Fruit fly (Drosophila melanogaster) Kc167 (cell line): ENCODE data around the gene CG4854.

Source experiments
- Myc ChIP-seq: fragments of >200 bp; optimal IDR thresholded peaks from 2 replicates; lab custom pipeline; 2017; ENCODE audit warnings: missing external identifiers
- Sin3A ChIP-seq: fragments of >200 bp; optimal IDR thresholded peaks from 2 replicates; lab custom pipeline; 2018; ENCODE audit warnings: missing external identifiers
- h ChIP-seq: fragments of >200 bp; optimal IDR thresholded peaks from 3 replicates; lab custom pipeline; 2018; ENCODE audit warnings: missing external identifiers
- insv ChIP-seq: fragments of >200 bp; optimal IDR thresholded peaks from 3 replicates; lab custom pipeline; 2018; ENCODE audit warnings: missing external identifiers
- psq ChIP-seq: fragments of >200 bp; optimal IDR thresholded peaks from 2 replicates; lab custom pipeline; 2017; ENCODE audit warnings: missing external identifiers
- ttk ChIP-seq: sonication (Bioruptor generic); optimal IDR thresholded peaks from 2 replicates; lab custom pipeline; 2017; ENCODE audit warnings: missing external identifiers

Gene CG4854

DNA sequence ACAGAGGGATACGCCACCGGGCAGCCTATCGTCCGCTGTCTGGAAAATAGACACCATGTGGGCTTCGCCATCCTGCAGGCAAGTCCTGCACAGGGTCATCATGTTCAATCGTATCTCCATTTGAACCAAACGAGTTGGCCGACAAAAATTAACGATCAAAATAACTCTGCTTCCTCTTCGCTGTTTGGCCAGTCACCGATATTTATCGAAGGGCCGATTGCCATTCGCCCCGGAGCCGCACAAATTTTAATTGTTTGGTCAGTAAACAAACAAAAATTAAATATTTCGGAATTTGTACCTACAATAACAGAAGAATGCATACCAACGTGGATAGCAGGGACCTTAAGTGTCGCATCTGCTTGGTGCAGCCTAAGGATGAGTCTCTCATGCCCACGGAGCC lies at the start of gene CG4854, which contains the start of gene CG4424:
CG4854 (plus strand) TSS at position 218 of the 400 bp plus-strand sequence.
CG4424 (minus strand) TSS at position 200 of the 400 bp plus-strand sequence.
- TF ChIP-seq insv (lab: Kevin White, UChicago), result no peak
- no peak for TF ChIP-seq Myc (lab: Kevin White, UChicago)
- TF ChIP-seq Sin3A (lab: Kevin White, UChicago), result no peak
- TF ChIP-seq h, result no peak
- TF ChIP-seq ttk (lab: Kevin White, UChicago), result no peak
- no peak for TF ChIP-seq psq (lab: Kevin White, UChicago)

DNA sequence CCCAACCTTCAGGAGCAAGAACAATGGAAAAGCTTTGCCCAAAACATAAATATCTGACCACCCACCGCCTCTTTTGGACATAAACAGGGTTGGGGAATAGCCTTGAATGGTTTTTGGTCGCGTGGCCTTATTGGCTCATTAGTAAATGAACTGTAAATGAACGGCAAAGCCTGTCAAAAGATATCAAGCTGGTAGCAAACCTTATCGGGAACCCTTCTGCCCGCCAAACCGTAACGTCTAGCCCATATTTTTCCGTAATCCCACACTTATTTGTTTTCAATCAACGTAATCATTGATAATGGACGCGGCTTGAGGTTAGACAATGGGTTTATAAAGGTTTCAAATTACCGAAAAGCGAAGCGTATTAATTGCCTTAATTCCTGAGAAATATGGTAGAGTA lies 42.5 kb upstream of the CG4854 start:
- TF ChIP-seq Sin3A (lab: Kevin White, UChicago) (no peak), psq (lab: Kevin White, UChicago) (no peak), h (no peak), ttk (lab: Kevin White, UChicago) (no peak), insv (lab: Kevin White, UChicago) (no peak), Myc (lab: Kevin White, UChicago) (no peak)

DNA sequence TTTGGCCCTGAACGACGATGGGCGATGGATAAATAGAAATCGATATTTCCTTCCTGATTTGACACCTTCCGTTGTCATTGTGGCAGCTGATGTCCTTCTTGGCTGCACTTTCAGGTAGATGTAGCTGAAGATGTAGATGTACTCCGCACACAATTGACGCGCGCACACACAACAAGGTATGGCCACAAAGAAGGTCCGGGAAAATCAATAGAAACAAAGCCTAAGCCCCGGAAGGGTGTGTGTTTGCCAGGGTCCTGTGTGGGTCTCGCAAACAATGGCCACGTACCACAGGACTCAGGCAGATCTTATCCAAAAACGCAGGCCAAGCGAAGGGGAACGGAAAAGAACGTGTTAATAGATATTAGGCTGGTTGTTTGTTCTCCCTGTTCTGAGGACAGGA lies 32.5 kb upstream of the CG4854 start:
- TF ChIP-seq psq (lab: Kevin White, UChicago), result no peak
- TF ChIP-seq Myc (lab: Kevin White, UChicago), result no peak
- TF ChIP-seq h, result no peak
- TF ChIP-seq Sin3A (lab: Kevin White, UChicago), result no peak
- TF ChIP-seq ttk (lab: Kevin White, UChicago), result no peak
- no peak for TF ChIP-seq insv (lab: Kevin White, UChicago)

DNA sequence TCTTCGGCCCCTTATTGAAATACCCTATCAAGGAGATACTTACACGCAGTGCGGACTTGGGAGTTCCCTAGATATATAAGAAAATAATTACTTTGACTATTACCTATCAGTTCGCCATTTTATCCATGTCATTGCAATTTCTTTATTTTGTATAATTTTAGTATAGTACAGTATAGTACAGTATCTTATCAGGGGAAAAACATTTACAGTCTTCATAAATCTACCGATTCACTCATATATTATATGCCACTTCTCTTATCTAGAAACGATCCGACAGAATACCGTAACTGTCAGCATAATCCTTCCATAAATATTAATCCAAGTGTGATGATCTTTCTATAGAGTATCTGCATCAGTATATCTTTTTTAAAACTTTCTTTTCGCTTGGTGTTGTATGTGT lies 31.4 kb upstream of the CG4854 start:
- TF ChIP-seq h, result no peak
- no peak for TF ChIP-seq psq (lab: Kevin White, UChicago)
- no peak for TF ChIP-seq Sin3A (lab: Kevin White, UChicago)
- no peak for TF ChIP-seq insv (lab: Kevin White, UChicago)
- TF ChIP-seq ttk (lab: Kevin White, UChicago), result no peak
- no peak for TF ChIP-seq Myc (lab: Kevin White, UChicago)

DNA sequence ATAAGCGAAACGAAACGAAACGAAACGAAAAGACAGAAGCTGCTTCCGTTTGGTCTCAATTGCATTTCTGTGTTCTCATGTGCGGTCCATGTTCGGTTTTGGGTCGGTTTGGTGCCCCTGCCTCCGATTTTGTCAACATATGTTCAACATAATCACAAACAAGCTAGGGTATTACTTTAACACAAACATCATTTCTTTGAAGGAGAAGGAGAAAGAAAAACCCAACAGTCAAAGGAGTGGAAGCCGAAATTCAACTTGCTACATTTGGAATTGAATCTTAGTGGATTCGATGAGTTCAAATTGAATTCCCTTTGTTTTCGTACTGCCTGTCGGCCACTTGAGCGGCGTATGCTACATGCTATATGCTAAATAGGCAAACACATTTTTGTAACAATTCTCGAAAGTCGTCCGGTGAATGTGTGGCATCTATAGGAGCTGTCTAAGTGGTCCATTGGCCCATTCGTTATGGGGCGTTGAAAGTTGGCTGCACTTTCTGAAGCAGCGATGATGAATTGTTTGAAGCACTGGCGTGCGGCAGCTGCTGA lies 30.3 kb upstream of the CG4854 start:
- TF ChIP-seq insv (lab: Kevin White, UChicago) (no peak), ttk (lab: Kevin White, UChicago) (no peak), h (no peak), Myc (lab: Kevin White, UChicago) (no peak), Sin3A (lab: Kevin White, UChicago) (no peak), psq (lab: Kevin White, UChicago) (no peak)

DNA sequence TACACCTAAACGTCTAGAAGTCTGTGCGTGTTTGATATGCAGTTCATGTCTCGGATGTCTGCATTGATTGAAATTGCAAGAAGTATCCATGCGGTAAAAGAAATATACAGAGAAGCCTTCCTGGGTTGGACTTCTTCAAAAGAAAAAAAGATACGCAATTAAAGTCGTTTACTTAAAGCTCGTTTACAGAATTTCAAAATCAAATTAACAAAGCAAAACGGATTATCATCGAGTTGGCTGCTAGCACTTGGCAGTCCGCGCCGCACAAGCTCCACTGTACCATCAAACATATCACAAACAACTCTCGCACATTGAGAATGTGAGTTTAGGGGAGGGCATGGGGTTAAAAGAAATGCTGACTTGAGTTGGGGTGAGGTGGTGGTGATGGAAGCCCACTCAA lies 29.4 kb upstream of the CG4854 start:
- no peak for TF ChIP-seq psq (lab: Kevin White, UChicago)

DNA sequence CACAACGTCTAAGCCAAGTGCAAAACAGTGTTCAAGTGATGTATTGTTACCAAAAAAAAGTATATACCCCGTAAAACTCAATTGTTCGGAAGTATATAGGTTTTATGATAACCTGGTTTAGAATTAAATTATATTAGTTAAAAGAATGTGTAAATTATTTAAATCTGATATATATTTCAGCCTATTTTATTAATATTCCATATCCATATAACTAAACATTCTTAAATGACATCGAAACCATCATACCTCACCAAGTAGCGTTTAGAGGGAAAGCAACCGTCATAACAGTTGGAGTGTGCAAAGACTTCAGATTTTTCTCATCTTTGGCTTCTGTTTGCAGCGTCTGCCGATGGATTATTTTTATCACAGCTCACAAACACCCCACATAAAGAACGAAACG lies 28.4 kb upstream of the CG4854 start:
- TF ChIP-seq Sin3A (lab: Kevin White, UChicago) (no peak), Myc (lab: Kevin White, UChicago) (no peak), h (no peak)

DNA sequence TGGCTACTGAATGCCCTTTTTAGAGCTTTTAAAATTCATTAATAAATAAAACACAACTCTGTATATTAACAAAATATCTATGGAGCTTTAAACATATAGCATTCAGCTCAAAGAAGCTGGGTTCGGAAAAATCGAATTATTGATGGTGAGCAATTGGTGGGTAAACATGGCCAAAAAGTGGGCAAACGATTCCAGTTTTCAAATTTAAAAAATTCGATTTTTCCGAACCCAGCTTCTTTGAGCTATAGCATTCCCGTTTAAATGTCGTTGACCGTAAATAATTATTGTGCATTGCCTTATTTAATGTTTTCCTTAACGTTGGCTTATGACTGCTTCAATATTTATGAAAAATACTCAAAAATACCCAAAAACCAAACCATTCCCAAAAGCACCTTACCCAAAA lies 26.3 kb upstream of the CG4854 start:
- no peak for TF ChIP-seq ttk (lab: Kevin White, UChicago)
- TF ChIP-seq Myc (lab: Kevin White, UChicago), result no peak
- TF ChIP-seq h, result no peak
- no peak for TF ChIP-seq insv (lab: Kevin White, UChicago)
- no peak for TF ChIP-seq psq (lab: Kevin White, UChicago)
- TF ChIP-seq Sin3A (lab: Kevin White, UChicago), result no peak

DNA sequence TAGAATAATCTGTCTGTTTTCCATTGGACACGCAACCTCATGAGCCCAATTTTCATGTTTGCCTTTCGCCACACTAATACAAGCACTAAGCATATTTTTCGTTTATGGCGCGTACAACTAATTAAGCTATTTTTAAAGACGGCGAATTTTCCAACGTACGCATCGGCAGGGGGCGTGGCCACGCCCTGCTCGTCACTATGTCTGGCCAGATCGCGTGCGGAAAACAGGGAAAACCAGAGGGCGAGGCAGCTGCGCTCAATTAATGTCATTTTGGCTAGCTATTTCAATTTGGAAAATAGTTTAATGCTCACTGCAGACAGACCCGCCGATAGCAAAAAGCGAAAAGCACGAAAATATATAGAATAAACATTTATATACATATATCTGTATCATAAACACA lies 23.2 kb upstream of the CG4854 start:
- no peak for TF ChIP-seq ttk (lab: Kevin White, UChicago)
- TF ChIP-seq Sin3A (lab: Kevin White, UChicago), result no peak
- no peak for TF ChIP-seq insv (lab: Kevin White, UChicago)
- TF ChIP-seq h, result no peak
- TF ChIP-seq psq (lab: Kevin White, UChicago), result no peak
- TF ChIP-seq Myc (lab: Kevin White, UChicago), result no peak

DNA sequence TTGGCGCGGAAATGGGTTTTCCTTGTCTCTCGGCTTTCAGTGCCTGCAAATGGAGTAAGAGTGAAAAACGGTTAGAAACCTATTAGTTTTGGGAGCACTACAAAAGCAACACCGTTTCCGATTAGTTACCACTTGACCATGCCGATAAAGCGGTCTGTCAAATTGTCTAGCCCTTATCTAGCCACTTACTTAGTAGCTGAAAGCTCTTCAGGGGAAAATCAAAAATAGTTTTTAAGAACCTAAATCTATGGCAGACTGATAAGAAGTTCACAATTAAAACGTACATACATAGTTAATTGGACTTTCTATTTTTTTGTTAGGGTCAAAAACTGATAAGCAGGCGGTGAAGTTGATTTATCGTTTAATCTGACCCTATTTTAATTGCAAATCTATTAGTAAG lies 21.2 kb upstream of the CG4854 start:
- TF ChIP-seq psq (lab: Kevin White, UChicago) (no peak), ttk (lab: Kevin White, UChicago) (no peak), insv (lab: Kevin White, UChicago) (no peak), Myc (lab: Kevin White, UChicago) (no peak), h (no peak), Sin3A (lab: Kevin White, UChicago) (no peak)

DNA sequence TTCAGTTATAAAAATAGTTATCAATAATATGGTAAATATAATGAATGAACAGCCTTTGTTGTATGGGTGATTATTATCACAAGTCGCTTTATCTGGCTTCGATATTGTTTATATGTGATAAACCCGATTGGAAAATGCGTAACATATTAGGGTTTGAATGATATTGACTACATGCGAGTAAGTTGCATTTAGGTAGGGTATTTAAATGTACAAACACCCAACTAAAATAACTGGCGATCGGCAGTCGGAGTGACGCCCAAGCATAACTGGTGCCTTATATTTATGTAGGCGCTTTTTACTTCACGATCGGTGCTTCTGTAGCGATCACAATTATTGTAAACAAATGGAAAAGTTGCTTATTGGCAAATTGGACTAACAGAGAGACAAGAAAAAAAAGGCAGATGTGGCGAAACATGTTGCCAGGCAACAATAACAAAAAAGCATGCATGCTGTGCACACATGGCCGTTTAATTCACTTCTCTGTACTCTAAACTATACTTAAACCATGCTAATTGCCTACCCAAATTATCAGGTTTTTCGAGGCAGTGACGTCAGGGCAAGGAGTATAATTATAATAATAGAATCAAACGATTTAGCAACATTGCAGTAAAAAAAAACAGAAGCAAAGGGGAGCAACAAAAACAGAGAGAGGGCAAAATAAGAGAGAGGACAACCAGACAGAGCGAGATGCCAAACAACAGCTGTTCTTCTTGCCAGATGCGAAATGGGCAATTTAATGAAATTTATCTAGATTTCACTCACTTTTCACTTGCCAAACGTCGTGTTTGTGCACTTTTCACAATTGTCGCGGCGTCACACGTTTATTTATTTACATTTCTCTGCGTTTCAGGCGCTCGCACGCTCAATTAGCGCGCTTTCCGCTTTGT lies 20.2 kb upstream of the CG4854 start:
- no peak for TF ChIP-seq h
- TF ChIP-seq psq (lab: Kevin White, UChicago), result no peak
- no peak for TF ChIP-seq insv (lab: Kevin White, UChicago)
- no peak for TF ChIP-seq ttk (lab: Kevin White, UChicago)
- TF ChIP-seq Sin3A (lab: Kevin White, UChicago), result no peak
- TF ChIP-seq Myc (lab: Kevin White, UChicago), result no peak
